Fruit fly (Drosophila melanogaster): ENCODE measurements around the gene GstT4.
A peak's percentile ranks its signal among the peaks of the same experiment; 100 is the strongest.

DNA sequence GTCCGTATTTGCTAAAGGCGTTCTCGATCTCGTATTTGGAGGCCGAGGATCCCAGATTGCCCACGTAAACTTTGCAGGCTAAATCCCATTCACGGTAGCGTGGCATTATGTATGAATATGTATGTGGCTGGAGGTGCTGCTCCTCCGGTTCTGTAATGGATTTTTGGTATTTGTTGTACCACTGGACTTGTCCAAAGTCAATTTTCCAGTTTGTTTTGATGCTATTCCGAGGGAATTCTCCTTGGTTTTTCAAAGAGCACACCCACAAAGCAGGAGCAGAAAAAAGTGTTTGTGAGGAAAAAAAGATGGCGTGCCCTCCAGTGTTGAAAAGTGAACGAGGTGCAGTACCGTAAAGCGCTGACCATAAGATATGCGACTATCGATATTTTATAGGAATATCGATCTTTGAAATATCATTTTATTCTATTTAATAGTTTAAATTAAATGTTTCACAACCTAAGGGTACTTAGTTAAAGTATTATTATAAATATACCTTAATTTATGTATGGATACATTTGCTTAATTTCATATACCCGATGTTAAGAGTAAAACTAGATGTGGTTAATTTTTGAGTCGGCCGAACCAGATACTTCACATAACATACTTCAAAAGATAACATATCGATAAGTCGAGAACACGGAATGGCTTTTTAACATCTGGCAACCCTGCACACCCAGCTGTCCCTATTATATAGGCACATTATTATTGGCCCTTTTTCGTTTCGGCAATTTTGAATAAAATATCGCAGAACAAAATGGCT is 19.8 kb upstream of the GstT4 start, which contains the start of the genes Rbp1-like and Tim9a:
- no peak for TF ChIP-seq Ets98B (GFP tag; IDR thresholded peaks at IDR 0.05)
- TF ChIP-seq Snoo (tag; optimal IDR thresholded peaks at IDR 0.05) = peak; percentile 28
- TF ChIP-seq CG13204 (GFP tag; optimal IDR thresholded peaks at IDR 0.05) = no peak
- no peak for TF ChIP-seq gl (tag; optimal IDR thresholded peaks at IDR 0.05)
